Worm (Caenorhabditis elegans) whole organism, L2 larva: Measurements from ENCODE around the gene ZC204.13.

Experiments used
- C34F6.9 ChIP-seq: fragments of 150-350 bp; optimal IDR thresholded peaks from 2 replicates; lab custom pipeline; 2014; ENCODE audit warnings: missing biosample characterization, missing genetic modification characterization
- F13H6.1 ChIP-seq: sonication (generic microtip); optimal IDR thresholded peaks from 2 replicates; lab custom pipeline; 2016; ENCODE audit warnings: missing genetic modification characterization, missing compliant biosample characterization
- R02D3.7 ChIP-seq: fragments of 150-350 bp; optimal IDR thresholded peaks from 2 replicates; lab custom pipeline; 2014; ENCODE audit warnings: missing biosample characterization, missing genetic modification characterization
- ZK546.5 ChIP-seq: sonication (generic microtip); optimal IDR thresholded peaks from 2 replicates; lab custom pipeline; 2017; ENCODE audit warnings: missing biosample characterization, missing genetic modification characterization
- alr-1 ChIP-seq: fragments of 150-350 bp; optimal IDR thresholded peaks from 2 replicates; lab custom pipeline; 2014; ENCODE audit warnings: missing biosample characterization, missing genetic modification characterization
- ama-1 ChIP-seq: fragments of 150-350 bp; optimal IDR thresholded peaks from 2 replicates; lab custom pipeline; 2018; ENCODE audit warnings: inconsistent platforms
- ceh-16 ChIP-seq: fragments of 150-350 bp; optimal IDR thresholded peaks from 2 replicates; lab custom pipeline; 2014; ENCODE audit warnings: missing biosample characterization, missing genetic modification characterization
- egl-27 ChIP-seq: sonication (generic microtip); optimal IDR thresholded peaks from 3 replicates; lab custom pipeline; 2017; ENCODE audit warnings: missing biosample characterization, missing genetic modification reagents, missing genetic modification characterization
- elt-1 ChIP-seq: fragments of 150-350 bp; optimal IDR thresholded peaks from 2 replicates; lab custom pipeline; 2014; ENCODE audit warnings: missing biosample characterization, missing genetic modification characterization
- elt-3 ChIP-seq: sonication (generic microtip); optimal IDR thresholded peaks from 2 replicates; lab custom pipeline; 2017; ENCODE audit warnings: missing biosample characterization, missing genetic modification characterization
- fos-1 ChIP-seq: fragments of 150-350 bp; optimal IDR thresholded peaks from 2 replicates; lab custom pipeline; 2014; ENCODE audit warnings: missing biosample characterization, missing genetic modification characterization
- gmeb-1 ChIP-seq: fragments of 150-350 bp; optimal IDR thresholded peaks from 2 replicates; lab custom pipeline; 2014; ENCODE audit warnings: missing biosample characterization, missing genetic modification characterization
- lin-11 ChIP-seq: fragments of 150-350 bp; sonication (generic microtip); optimal IDR thresholded peaks from 2 replicates; lab custom pipeline; 2014; ENCODE audit warnings: missing biosample characterization, missing genetic modification characterization, inconsistent platforms, mixed read lengths
- lin-13 ChIP-seq: fragments of 150-350 bp; optimal IDR thresholded peaks from 2 replicates; lab custom pipeline; 2014; ENCODE audit warnings: missing biosample characterization, missing genetic modification reagents, missing genetic modification characterization
- lin-39 ChIP-seq: fragments of 150-350 bp; optimal IDR thresholded peaks from 2 replicates; lab custom pipeline; 2014; ENCODE audit warnings: missing biosample characterization, missing genetic modification reagents, missing genetic modification characterization
- lsy-2 ChIP-seq, 2 experiments: fragments of 150-350 bp in 1 of 2; sonication (generic microtip) in 1 of 2; optimal IDR thresholded peaks; 2 replicates each; lab custom pipeline; 2014 to 2017; ENCODE audit warnings: missing biosample characterization in 2 of 2, missing genetic modification characterization in 2 of 2
- mab-5 ChIP-seq: fragments of 150-350 bp; optimal IDR thresholded peaks from 2 replicates; lab custom pipeline; 2014; ENCODE audit warnings: missing biosample characterization, missing genetic modification characterization
- mdl-1 ChIP-seq, 2 experiments: fragments of 150-350 bp in 1 of 2; sonication (generic microtip) in 1 of 2; optimal IDR thresholded peaks; 2 replicates each; lab custom pipeline; 2017; ENCODE audit warnings: missing biosample characterization in 2 of 2, missing genetic modification characterization in 2 of 2
- nhr-10 ChIP-seq: sonication (generic microtip); optimal IDR thresholded peaks from 2 replicates; lab custom pipeline; 2017; ENCODE audit warnings: missing biosample characterization, missing genetic modification characterization
- nhr-11 ChIP-seq: fragments of 150-350 bp; optimal IDR thresholded peaks from 2 replicates; lab custom pipeline; 2014; ENCODE audit warnings: missing biosample characterization, missing genetic modification characterization
- nhr-12 ChIP-seq: fragments of 150-350 bp; optimal IDR thresholded peaks from 2 replicates; lab custom pipeline; 2014; ENCODE audit warnings: missing biosample characterization, missing genetic modification characterization
- nhr-129 ChIP-seq: fragments of 150-350 bp; optimal IDR thresholded peaks from 2 replicates; lab custom pipeline; 2014; ENCODE audit warnings: missing biosample characterization, missing genetic modification characterization
- nhr-21 ChIP-seq: fragments of 150-350 bp; optimal IDR thresholded peaks from 2 replicates; lab custom pipeline; 2014; ENCODE audit warnings: missing biosample characterization, missing genetic modification characterization
- nhr-23 ChIP-seq: fragments of 150-350 bp; optimal IDR thresholded peaks from 2 replicates; lab custom pipeline; 2014; ENCODE audit warnings: missing biosample characterization, missing genetic modification reagents, missing genetic modification characterization
- nhr-237 ChIP-seq: fragments of 150-350 bp; optimal IDR thresholded peaks from 2 replicates; lab custom pipeline; 2014; ENCODE audit warnings: missing biosample characterization, missing genetic modification characterization
- nhr-25 ChIP-seq: fragments of 150-350 bp; sonication (generic microtip); optimal IDR thresholded peaks from 3 replicates; lab custom pipeline; 2014; ENCODE audit warnings: missing biosample characterization, missing genetic modification characterization
- nhr-77 ChIP-seq: fragments of 150-350 bp; optimal IDR thresholded peaks from 2 replicates; lab custom pipeline; 2014; ENCODE audit warnings: missing biosample characterization, missing genetic modification characterization
- sem-4 ChIP-seq: fragments of 150-350 bp; optimal IDR thresholded peaks from 2 replicates; lab custom pipeline; 2014; ENCODE audit warnings: missing biosample characterization, missing genetic modification reagents, missing genetic modification characterization
- snpc-4 ChIP-seq: fragments of 150-350 bp; optimal IDR thresholded peaks from 2 replicates; lab custom pipeline; 2014; ENCODE audit warnings: missing biosample characterization, missing genetic modification characterization
- unc-39 ChIP-seq: fragments of 150-350 bp; optimal IDR thresholded peaks from 2 replicates; lab custom pipeline; 2014; ENCODE audit warnings: missing biosample characterization, missing genetic modification characterization
- ztf-1 ChIP-seq: fragments of 200-800 bp; sonication (Bioruptor generic); conservative IDR thresholded peaks from 2 replicates; pipeline ENCODE4 v1.3.6; 2022; ENCODE audit warnings: missing genetic modification characterization, missing compliant biosample characterization
- ztf-11 ChIP-seq: sonication (generic microtip); optimal IDR thresholded peaks from 2 replicates; lab custom pipeline; 2017; ENCODE audit warnings: missing biosample characterization, missing genetic modification characterization
- ztf-4 ChIP-seq: fragments of 150-350 bp; optimal IDR thresholded peaks from 2 replicates; lab custom pipeline; 2014; ENCODE audit warnings: missing biosample characterization, missing genetic modification characterization

Gene ZC204.13

ce11 chrII:1662881-1663280 lies 2.1 kb upstream of the ZC204.13 start, which contains the start of gene ZC204.14:
Gene ZC204.14 (minus strand): TSS chrII:1662949.
- peak in 1 of 2 experiments; percentile 41 for TF ChIP-seq lsy-2 (tag; optimal IDR thresholded peaks at IDR 0.05; lab: Kevin White, UChicago)
- no peak for TF ChIP-seq ama-1 (lab: Kevin White, UChicago)
- TF ChIP-seq lin-13 = no peak
- no peak for TF ChIP-seq nhr-25 (tag; lab: Kevin White, UChicago)
- TF ChIP-seq, all 48 proteins: peak for 1

- TF ChIP-seq lsy-2 (tag; optimal IDR thresholded peaks at IDR 0.05; lab: Kevin White, UChicago) = peak in 1 of 2 experiments; percentile 33
Measured at ce11 chrII:1661300-1661838, 581 bp upstream of the ZC204.13 start.

DNA sequence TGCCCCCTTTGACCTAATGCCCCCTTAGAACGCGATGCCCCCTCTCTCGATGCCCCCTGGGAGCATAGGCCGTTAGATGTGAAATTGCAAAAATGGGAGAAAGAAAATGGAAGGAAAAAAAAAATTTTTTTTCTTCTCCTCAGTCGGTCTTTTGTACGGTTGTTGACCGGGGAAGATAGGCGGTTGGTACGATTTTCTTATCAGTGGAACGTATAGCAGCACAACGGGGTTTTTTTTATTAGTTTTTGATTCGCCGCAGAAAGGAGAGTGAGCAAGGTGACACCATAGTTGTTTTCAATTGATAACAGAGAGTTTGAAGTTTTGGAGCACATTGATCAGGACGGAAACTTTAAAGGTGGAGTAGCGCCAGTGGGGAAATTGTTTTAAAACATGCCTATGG lies 1.1 kb downstream of the ZC204.13 start:
- peak; percentile 21 for TF ChIP-seq fos-1 (tag; lab: Kevin White, UChicago)
- TF ChIP-seq, all 48 proteins: peak for 1; not testable (repeated sequence) for 47

DNA sequence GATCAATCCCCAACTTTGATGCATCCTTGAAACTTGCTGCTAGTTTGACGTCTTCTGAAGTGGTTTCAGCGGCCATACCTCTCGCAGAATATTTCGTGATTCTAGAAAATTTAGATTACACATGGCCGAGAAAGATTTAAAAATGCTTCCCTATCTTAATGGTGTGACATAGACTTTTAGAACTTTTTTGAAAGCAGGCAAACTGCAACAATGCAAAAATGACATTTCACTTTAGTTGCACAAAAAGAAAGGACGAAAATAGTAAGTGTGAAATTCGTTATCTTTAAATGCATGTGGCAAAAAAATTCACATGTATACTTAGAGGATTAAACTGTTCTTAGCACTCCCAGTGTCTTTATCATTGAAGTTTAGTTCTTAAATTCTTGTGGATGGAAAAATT lies 3.6 kb downstream of the ZC204.13 start, which contains the start of gene ZC204.12:
Gene ZC204.12, minus strand, starts transcription at position 101 of the 400 bp plus-strand sequence.
- no peak for TF ChIP-seq R02D3.7
- TF ChIP-seq F13H6.1 (tag; lab: Kevin White, UChicago) = no peak
- no peak for TF ChIP-seq C34F6.9 (tag; lab: Kevin White, UChicago)
- TF ChIP-seq nhr-237 = no peak
- no peak for TF ChIP-seq ztf-4 (tag; lab: Kevin White, UChicago)
- TF ChIP-seq nhr-12 (tag; lab: Kevin White, UChicago) = no peak
- TF ChIP-seq elt-1 (tag; lab: Kevin White, UChicago) = no peak
- no peak for TF ChIP-seq nhr-23 (tag; lab: Kevin White, UChicago)
- no peak for TF ChIP-seq nhr-129 (tag; lab: Kevin White, UChicago)
- TF ChIP-seq ama-1 (lab: Kevin White, UChicago) = no peak
- no peak for TF ChIP-seq lin-11
- TF ChIP-seq nhr-25 (tag; lab: Kevin White, UChicago) = no peak
- TF ChIP-seq elt-3 (tag; lab: Kevin White, UChicago) = no peak
- no peak for TF ChIP-seq nhr-77 (tag; lab: Kevin White, UChicago)

DNA sequence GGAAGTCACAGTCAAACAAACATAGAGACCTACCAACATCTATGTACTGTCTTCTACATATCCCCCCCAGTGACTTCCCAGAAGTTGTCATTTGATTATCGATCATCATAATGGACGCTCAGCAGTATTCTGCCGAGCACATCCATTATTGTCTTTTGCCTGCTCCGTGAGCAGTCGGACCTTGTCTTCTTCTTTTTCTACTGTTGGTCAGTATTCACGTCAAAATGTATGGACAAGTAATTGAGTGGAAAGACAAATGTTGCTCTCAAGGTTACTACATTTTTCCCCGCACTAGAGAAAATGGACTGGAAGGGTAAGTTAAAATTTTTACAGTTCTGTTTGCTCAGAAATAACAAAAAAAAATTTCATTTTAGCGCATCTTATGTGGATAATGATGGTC lies 5.9 kb downstream of the ZC204.13 start, which contains the start of gene btb-12:
Gene btb-12, plus strand, starts transcription at position 301 of the 400 bp plus-strand sequence.
- TF ChIP-seq nhr-10 = no peak
- TF ChIP-seq nhr-21 (tag; lab: Kevin White, UChicago) = no peak
- TF ChIP-seq nhr-11 (tag; lab: Kevin White, UChicago) = no peak
- TF ChIP-seq R02D3.7 = no peak
- no peak for TF ChIP-seq lin-11
- TF ChIP-seq elt-1 (tag; lab: Kevin White, UChicago) = no peak
- no peak for TF ChIP-seq ama-1 (lab: Kevin White, UChicago)
- TF ChIP-seq gmeb-1 = no peak
- no peak for TF ChIP-seq alr-1 (tag; lab: Kevin White, UChicago)
- no peak for TF ChIP-seq mdl-1 (tag; optimal IDR thresholded peaks at IDR 0.05; lab: Kevin White, UChicago)
- TF ChIP-seq ceh-16 (tag; lab: Kevin White, UChicago) = no peak
- TF ChIP-seq ZK546.5 (tag; lab: Kevin White, UChicago) = no peak
- no peak for TF ChIP-seq sem-4 (tag; lab: Kevin White, UChicago)
- no peak for TF ChIP-seq nhr-12 (tag; lab: Kevin White, UChicago)
- TF ChIP-seq ztf-11 (tag; lab: Kevin White, UChicago) = no peak
- TF ChIP-seq elt-3 (tag; lab: Kevin White, UChicago) = no peak
- no peak for TF ChIP-seq ztf-1 (GFP tag; lab: Robert Waterston, UW)

DNA sequence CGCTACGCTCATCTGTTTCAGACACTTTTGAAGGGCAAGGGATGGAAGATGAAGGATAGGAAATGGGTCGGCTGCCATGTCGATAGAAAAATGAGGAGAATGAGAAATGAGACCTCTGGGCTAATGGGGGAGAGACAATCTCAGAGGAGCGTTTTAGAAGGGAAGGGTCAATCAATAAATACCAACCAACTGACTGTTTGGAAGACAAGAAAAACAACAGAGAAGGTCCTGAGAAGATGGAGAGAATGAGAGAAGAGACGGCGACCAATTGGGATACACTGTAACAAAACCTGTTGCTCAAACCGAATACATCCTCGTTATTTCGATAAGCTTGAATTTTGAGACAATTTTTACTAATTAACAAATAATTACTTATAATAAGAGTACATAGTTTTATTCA lies 7.4 kb downstream of the ZC204.13 start, which contains the start of gene fbxb-15:
Gene fbxb-15, minus strand, starts transcription at position 101 of the 400 bp plus-strand sequence.
- TF ChIP-seq nhr-237 = no peak
- TF ChIP-seq nhr-25 (tag; lab: Kevin White, UChicago) = no peak
- TF ChIP-seq elt-3 (tag; lab: Kevin White, UChicago) = no peak
- TF ChIP-seq egl-27 (tag; lab: Kevin White, UChicago) = no peak
- no peak for TF ChIP-seq lin-39 (tag; lab: Kevin White, UChicago)
- TF ChIP-seq nhr-21 (tag; lab: Kevin White, UChicago) = no peak
- no peak for TF ChIP-seq nhr-10
- no peak for TF ChIP-seq snpc-4 (tag; lab: Kevin White, UChicago)
- TF ChIP-seq lin-13 = no peak
- TF ChIP-seq sem-4 (tag; lab: Kevin White, UChicago) = no peak
- TF ChIP-seq unc-39 = no peak
- no peak for TF ChIP-seq mab-5 (tag; lab: Kevin White, UChicago)
- no peak for TF ChIP-seq F13H6.1 (tag; lab: Kevin White, UChicago)
